Fruit fly (Drosophila melanogaster) whole organism, larva: ENCODE data around the gene CG31637.

Experiments used
- noc ChIP-seq: fragments of 200-800 bp; sonication (Bioruptor generic); optimal IDR thresholded peaks from 3 replicates; lab custom pipeline; 2019; ENCODE audit warnings: missing biosample characterization, mild to moderate bottlenecking, missing genetic modification characterization, moderate library complexity

The CG31637 gene

DNA sequence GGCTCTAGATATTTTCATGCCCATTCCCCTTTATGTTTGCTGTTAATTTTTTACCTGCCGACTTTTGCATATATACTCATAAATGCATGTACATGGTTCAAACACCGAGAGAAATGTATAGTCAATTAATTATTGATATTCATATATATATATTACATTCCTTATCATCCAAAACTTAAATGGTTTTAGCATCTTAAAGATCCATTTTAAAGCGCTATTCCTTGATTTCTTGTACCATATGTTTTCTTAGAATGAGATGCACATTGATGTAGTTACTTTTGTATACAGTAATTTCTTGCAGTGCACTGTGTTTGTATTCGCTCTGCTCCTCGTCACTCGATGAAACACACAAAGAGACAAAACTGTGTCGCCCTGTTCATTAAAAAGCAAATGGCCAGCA lies 10.2 kb downstream of the CG31637 start:
- no peak for TF ChIP-seq noc (tag; lab: Kevin White, UChicago)

- TF ChIP-seq noc (tag; lab: Kevin White, UChicago), result no peak
These were observed 15.5 kb downstream of the CG31637 start for dm6 chr2L:6513948-6514347.

- no peak for TF ChIP-seq noc (tag; lab: Kevin White, UChicago)
These were observed 28.5 kb downstream of the CG31637 start for dm6 chr2L:6526996-6527395.

DNA sequence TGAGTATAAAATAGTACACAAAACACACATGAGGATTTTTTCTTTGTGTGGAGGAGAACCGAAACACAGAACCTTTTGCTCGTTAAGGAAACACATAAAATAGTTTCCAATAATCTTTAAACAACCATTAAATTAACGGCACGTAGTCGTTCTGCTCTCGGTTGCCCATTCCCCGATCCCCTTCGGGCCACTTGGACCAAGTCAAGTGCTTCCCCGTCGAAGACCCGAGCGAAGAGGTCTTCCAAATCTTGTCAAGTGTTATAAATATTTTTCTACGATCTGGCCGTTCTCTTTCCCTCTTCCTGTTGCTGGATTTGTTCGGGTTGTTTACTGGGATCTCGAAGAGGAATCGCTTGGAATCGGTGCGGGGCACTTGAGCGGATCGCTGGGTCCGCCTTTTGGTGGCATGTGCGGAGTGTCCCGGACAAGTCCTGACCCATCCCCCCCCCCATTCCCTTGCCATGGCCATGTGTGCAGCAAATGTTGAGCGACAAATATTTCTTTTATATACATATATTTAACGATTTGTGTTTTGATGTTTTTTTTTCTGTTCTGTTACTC lies 32.6 kb downstream of the CG31637 start:
- TF ChIP-seq noc (tag; lab: Kevin White, UChicago), result no peak

DNA sequence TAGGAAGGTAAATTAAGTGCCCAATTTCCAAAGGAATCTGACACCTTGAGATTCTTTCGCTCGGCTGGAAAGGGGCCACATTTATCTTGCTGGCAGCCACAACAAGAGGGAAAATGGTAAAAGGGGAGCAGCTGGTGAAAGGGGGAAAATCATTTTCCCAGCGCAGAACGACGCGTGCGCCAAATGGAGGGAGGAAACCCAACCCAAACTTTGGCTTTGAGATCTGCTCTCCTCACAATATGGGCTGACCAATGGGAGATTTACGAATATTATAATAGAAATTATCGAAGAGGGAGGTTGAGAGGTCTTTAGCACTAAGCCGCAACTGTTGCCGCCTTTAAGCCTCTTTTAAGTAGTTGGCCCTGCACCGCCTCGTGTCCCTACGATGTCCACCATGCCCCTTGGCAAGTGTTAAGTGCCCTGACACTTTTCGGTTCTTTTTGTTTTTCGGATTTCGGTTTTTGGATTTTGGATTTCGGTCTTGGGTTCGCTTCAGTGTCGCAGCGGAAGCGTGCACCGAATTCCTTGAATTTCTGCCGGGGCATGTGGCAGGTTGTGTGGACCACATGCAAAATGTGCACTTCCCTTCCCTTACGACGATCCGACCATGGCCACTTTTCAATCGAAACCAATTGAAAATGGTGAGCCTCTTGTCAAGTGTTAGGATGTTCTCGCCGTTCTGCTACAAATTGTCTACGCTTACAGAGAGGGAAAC lies 33.7 kb downstream of the CG31637 start:
- no peak for TF ChIP-seq noc (tag; lab: Kevin White, UChicago)

DNA sequence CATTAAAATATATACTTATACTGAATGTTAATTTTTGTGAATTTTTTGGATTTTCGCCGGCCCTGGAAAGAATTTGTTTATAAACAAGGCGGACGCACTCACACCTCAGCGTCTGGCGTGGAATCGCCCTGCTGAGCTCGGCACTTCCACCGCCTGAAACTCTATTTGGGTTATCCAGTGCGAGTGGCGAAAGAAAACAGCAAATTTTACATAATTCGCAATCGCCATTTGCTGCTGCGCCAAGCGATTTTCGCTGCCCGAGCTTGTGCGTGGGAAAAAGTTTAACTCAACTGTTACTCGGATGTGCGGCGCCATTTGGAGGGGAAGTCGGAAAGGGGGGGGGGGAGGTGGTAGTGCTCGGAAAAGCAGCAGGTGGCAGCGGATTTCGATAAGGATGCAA lies 34.5 kb downstream of the CG31637 start:
- no peak for TF ChIP-seq noc (tag; lab: Kevin White, UChicago)

DNA sequence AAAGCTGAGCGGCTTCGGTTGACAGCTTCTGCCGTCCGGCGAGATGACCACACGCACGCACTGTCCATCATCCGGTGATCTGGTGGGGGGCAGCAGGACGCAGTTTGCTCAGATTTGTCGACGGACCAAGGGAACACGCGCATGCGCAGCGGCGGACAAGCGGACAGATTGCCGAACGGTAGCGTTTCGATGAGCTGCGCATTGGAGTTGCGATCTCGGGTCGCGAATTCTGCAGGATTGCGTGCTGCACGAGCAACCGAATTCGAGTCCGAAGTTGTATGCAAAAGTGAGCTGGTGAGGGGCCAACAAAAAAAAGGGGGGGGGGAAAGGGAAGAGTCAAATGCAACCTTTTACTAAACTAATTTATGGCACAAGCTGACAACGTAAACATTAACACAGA lies 35.3 kb downstream of the CG31637 start:
- no peak for TF ChIP-seq noc (tag; lab: Kevin White, UChicago)

DNA sequence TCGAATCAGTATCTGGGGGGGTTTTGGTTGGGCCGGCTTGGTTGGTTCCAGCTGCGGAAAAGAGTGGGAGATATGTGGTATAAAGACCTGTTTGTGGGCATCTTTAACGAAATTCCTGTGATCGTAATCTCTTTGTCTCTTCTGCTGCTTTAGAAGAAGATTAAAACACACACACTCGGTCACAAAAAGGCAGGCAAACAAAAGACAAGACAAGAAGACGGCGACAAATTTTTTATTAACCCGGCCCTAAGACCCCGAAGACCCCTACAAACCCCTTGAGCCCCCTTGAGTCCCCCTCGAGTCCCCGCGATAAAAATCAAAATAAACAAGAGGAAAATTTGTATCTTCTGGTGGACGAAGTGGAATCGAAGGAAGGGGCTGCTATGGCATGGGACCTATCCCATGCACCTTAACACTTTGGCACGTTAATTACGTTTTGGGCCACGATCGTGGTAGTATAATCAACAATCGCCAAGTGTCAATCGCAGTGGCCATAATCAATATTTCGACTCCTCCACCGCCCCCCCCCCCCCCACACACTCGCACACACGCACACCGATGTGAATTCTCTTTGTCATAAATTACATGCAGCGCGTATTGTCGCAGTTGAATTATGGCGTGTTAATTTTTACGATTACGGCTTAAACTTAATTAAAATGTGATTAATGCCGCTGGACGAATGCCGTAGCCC lies 35.8 kb downstream of the CG31637 start:
- no peak for TF ChIP-seq noc (tag; lab: Kevin White, UChicago)

dm6 chr2L:6536044-6536581 lies 37.7 kb downstream of the CG31637 start:
- TF ChIP-seq noc (tag; lab: Kevin White, UChicago), result no peak

DNA sequence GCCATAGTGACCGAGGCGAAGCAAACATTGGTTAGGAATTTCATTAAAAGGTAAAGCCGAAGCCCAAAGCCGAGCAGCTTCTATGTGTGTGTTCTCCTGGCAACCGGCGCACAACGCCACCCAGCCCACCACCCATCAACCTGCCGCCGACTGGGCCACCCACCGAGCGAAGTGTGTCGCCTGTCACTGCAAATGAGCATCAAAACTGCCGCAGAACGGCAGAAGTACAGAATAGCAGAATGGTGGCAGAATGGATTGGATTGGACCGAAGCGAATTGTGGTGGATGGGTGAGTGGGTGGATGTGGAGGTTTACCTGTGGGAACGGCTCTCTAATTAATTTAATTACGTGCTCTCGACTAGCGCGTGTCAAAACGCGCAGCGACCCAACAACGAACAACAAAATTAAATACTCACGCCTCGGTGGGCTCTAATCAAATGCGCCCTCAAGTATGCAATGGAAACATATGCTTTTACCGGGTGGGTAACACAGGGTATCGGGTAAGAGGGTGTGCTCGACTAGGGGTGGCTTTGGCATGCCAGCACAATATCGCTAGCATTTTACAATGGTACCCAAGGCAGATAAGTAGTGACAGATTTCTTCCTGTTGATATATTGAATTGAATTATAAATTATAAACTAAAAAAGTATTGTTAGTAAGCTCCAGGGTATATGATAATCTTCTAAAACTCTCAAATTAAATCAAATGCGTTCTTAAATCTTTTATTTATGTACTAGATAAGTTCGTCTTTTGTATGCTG lies 41.4 kb downstream of the CG31637 start:
- TF ChIP-seq noc (tag; lab: Kevin White, UChicago), result no peak

DNA sequence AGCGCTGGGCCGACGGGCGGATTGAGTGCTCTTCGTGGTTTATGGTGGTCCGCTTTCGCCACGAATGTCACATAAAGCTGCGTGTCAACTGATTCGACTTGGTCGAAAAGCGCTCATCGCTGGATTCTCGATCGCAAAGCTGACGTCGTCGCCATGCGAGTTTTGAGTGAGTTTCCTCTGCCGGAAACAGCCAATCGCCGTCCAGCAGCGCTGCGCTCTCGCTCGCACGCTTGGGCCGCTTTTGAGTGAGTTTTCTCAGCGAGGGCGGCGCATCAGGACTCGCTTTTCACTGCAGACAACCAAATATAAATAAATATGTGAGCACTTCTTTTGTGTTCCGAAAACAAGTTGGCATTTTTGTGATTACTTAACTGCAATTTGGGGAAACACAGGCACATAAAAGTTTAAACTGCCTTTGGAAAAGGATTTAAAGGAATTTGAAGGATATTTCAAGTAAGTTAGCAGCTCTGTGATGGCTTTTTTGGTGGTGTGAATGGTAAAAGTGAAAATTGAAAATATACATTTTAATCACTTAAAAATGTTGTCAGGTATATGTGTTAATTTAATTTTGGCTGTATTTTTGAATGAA lies 48.5 kb downstream of the CG31637 start, which contains the start of gene eya:
TSS of gene eya (minus strand) at position 94 of the 589 bp plus-strand sequence.
- TF ChIP-seq noc (tag; lab: Kevin White, UChicago), result no peak

DNA sequence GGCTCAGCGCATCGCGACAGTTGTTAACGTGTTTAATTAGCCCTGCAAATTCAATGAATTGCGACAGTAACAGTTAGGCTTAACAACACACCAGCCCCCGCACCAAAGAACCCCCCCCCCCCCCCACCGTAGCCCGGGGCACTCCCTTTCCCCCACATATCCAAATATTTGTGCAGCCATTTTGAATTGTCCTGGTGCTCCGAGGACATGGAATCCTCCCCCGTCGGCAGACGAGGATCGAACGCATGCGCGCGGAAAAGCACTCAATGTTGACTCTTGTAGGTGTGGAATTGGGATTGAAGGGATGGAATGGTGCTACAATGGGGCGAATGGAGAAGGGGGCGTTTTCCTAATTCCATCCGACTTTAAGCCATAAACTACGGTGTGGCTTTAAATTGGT lies 49.5 kb downstream of the CG31637 start:
- TF ChIP-seq noc (tag; lab: Kevin White, UChicago), result no peak

DNA sequence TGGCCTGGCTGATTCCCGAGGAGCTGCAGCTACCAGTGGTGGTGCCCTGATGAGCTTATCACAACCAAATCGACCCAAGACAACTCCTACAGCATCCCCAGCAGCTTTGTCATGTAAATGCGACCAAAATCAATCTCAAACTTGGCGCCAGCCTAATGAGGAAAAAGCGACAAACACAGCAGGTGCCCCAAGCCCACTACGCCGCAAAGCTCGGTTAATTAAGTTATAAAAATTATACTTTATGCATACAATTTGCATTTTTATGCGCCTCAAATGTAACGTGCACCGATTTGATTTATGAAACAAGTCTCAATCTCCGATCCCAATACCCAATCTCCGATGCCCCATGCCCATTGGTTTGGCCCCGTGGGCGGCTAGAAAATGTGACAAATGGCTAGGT lies 52.4 kb downstream of the CG31637 start:
- no peak for TF ChIP-seq noc (tag; lab: Kevin White, UChicago)

- no peak for TF ChIP-seq noc (tag; lab: Kevin White, UChicago)
These were observed 53.0 kb downstream of the CG31637 start for dm6 chr2L:6551452-6551851.

DNA sequence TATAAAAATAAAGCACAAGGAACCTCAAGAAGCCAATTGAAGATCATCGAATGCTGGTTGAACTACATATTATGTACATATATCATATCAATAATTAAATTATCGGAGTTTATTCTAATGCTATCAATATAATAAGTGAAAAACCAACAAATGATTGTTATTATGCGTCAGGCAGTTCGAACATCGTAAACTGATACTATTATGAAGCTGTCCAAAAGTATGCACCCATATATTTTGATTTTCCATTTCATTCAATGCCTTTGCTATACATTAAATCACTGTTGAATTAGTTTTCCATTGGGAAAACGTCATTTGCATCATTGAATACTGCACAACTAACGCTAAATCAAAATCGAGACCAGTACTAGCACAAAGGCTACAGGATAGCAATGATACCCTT lies 53.9 kb downstream of the CG31637 start:
- no peak for TF ChIP-seq noc (tag; lab: Kevin White, UChicago)
